Fruit fly (Drosophila melanogaster) whole organism, prepupa: ENCODE results near the gene mus301.

ENCODE experiments used
- Blimp-1 ChIP-seq: fragments of 200-800 bp; sonication (Bioruptor generic); optimal IDR thresholded peaks from 3 replicates; lab custom pipeline; 2017; ENCODE audit warnings: missing biosample characterization, missing genetic modification characterization, mild to moderate bottlenecking, moderate library complexity, missing genetic modification reagents
- CG16779 ChIP-seq: fragments of 200-800 bp; sonication (Bioruptor generic); optimal IDR thresholded peaks from 3 replicates; lab custom pipeline; 2017; ENCODE audit warnings: missing biosample characterization, mild to moderate bottlenecking, missing genetic modification characterization
- CG6854 ChIP-seq: fragments of 200-800 bp; sonication (Bioruptor generic); optimal IDR thresholded peaks from 2 replicates; lab custom pipeline; 2017; ENCODE audit warnings: missing biosample characterization, mild to moderate bottlenecking, missing genetic modification characterization
- Eip93F ChIP-seq: fragments of 200-800 bp; sonication (Bioruptor generic); optimal IDR thresholded peaks from 2 replicates; lab custom pipeline; 2016; ENCODE audit warnings: missing biosample characterization, mild to moderate bottlenecking, missing genetic modification characterization
- Met ChIP-seq: fragments of 200-800 bp; sonication (Bioruptor generic); optimal IDR thresholded peaks from 3 replicates; lab custom pipeline; 2016; ENCODE audit warnings: missing biosample characterization, missing genetic modification characterization
- lz ChIP-seq: fragments of 200-800 bp; sonication (Bioruptor generic); optimal IDR thresholded peaks from 3 replicates; lab custom pipeline; 2016; ENCODE audit warnings: missing biosample characterization, missing genetic modification characterization

DNA sequence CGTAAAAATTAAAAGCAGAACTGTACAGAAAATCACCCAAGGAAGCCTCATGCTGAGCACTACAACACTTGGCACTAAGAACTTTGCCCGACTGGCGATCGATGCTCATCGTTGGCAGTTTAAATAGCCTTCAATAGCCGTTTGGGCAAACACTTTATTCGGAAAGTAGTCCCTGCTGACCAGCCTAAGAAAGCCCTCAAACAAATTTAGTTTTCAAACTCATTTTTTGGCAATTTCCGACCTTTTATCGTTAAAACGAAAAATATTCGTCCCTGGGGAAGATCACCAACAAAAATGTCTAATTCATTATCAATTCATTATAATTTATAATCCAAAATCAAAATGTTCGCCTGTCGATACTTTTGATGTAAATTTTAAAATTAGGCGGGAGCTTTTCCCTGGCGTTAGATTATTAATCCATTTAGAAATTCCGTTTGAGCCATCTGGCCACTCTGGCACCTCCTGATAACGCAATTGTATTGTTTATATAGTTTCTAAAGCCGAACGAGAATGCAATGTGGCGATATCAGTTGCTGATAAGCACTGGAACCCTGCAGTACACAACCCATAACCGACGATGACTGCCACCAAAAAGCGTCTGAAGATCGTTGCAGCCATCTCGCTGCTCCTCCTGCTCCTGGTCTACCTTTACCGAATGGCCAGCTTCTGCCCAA, 43.0 kb downstream of the mus301 start, which contains the start of the genes mthl7 and Uxs:
- no peak for TF ChIP-seq Met (GFP tag; lab: Kevin White, UChicago)
- TF ChIP-seq CG16779 (tag; lab: Kevin White, UChicago): no peak
- no peak for TF ChIP-seq Blimp-1 (GFP tag; lab: Kevin White, UChicago)
- TF ChIP-seq Eip93F: no peak
- TF ChIP-seq CG6854 (GFP tag; lab: Kevin White, UChicago): peak; percentile 56
- TF ChIP-seq lz (GFP tag; lab: Kevin White, UChicago): no peak
